Fruit fly (Drosophila melanogaster) whole organism, prepupa: ENCODE data around the gene Adss.

ENCODE experiments used
- Blimp-1 ChIP-seq: fragments of 200-800 bp; sonication (Bioruptor generic); optimal IDR thresholded peaks from 3 replicates; lab custom pipeline; 2017; ENCODE audit warnings: missing biosample characterization, missing genetic modification characterization, mild to moderate bottlenecking, moderate library complexity, missing genetic modification reagents
- CG10631 ChIP-seq: fragments of 200-800 bp; sonication (Bioruptor generic); optimal IDR thresholded peaks from 2 replicates; lab custom pipeline; 2016; ENCODE audit warnings: missing biosample characterization, missing genetic modification characterization
- CG11294 ChIP-seq: fragments of 200-800 bp; sonication (Bioruptor generic); IDR thresholded peaks from 2 replicates; pipeline ENCODE4 v1.3.6; 2022; ENCODE audit warnings: missing biosample characterization, missing genetic modification characterization
- CG11762 ChIP-seq: fragments of 200-800 bp; sonication (Bioruptor generic); optimal IDR thresholded peaks from 3 replicates; lab custom pipeline; 2016; ENCODE audit warnings: missing biosample characterization, missing genetic modification characterization; ENCODE audit not compliant: insufficient read depth
- CG15336 ChIP-seq: fragments of 200-800 bp; sonication (Bioruptor generic); IDR thresholded peaks from 2 replicates; pipeline ENCODE4 v1.3.6; 2022; ENCODE audit warnings: missing biosample characterization, missing genetic modification characterization
- CG1621 ChIP-seq: fragments of 200-800 bp; sonication (Bioruptor generic); optimal IDR thresholded peaks from 3 replicates; lab custom pipeline; 2018; ENCODE audit warnings: missing biosample characterization, mild to moderate bottlenecking, missing genetic modification characterization
- CG16779 ChIP-seq: fragments of 200-800 bp; sonication (Bioruptor generic); optimal IDR thresholded peaks from 3 replicates; lab custom pipeline; 2017; ENCODE audit warnings: missing biosample characterization, mild to moderate bottlenecking, missing genetic modification characterization
- CG3032 ChIP-seq: fragments of 200-800 bp; optimal IDR thresholded peaks from 2 replicates; lab custom pipeline; 2019; ENCODE audit warnings: missing biosample characterization, mild to moderate bottlenecking, missing genetic modification characterization, moderate library complexity
- CG31627 ChIP-seq: fragments of 200-800 bp; sonication (Bioruptor generic); optimal IDR thresholded peaks from 3 replicates; lab custom pipeline; 2016; ENCODE audit warnings: missing biosample characterization, missing genetic modification characterization
- CG34406 ChIP-seq: fragments of 200-800 bp; sonication (Bioruptor generic); optimal IDR thresholded peaks from 3 replicates; lab custom pipeline; 2016; ENCODE audit warnings: missing biosample characterization, missing genetic modification characterization
- CG3919 ChIP-seq: fragments of 200-800 bp; sonication (Bioruptor generic); optimal IDR thresholded peaks from 3 replicates; lab custom pipeline; 2016; ENCODE audit warnings: missing biosample characterization, missing genetic modification characterization
- CG4318 ChIP-seq: fragments of 200-800 bp; sonication (Bioruptor generic); optimal IDR thresholded peaks from 3 replicates; lab custom pipeline; 2017; ENCODE audit warnings: missing biosample characterization, mild to moderate bottlenecking, missing genetic modification characterization
- CG6276 ChIP-seq: fragments of 200-800 bp; sonication (Bioruptor generic); optimal IDR thresholded peaks from 2 replicates; lab custom pipeline; 2017; ENCODE audit warnings: missing biosample characterization, mild to moderate bottlenecking, missing genetic modification characterization
- CG6792 ChIP-seq: fragments of 200-800 bp; sonication (Bioruptor generic); optimal IDR thresholded peaks from 3 replicates; lab custom pipeline; 2016; ENCODE audit warnings: missing biosample characterization, missing genetic modification characterization
- CG6808 ChIP-seq: fragments of 200-800 bp; sonication (Bioruptor generic); optimal IDR thresholded peaks from 3 replicates; lab custom pipeline; 2017; ENCODE audit warnings: missing biosample characterization, missing genetic modification characterization, mild to moderate bottlenecking, moderate library complexity, missing genetic modification reagents
- CG6854 ChIP-seq: fragments of 200-800 bp; sonication (Bioruptor generic); optimal IDR thresholded peaks from 2 replicates; lab custom pipeline; 2017; ENCODE audit warnings: missing biosample characterization, mild to moderate bottlenecking, missing genetic modification characterization
- CG7368 ChIP-seq: fragments of 200-800 bp; sonication (Bioruptor generic); optimal IDR thresholded peaks from 3 replicates; lab custom pipeline; 2016; ENCODE audit warnings: missing biosample characterization, missing genetic modification characterization
- CG8119 ChIP-seq: fragments of 200-800 bp; sonication (Bioruptor generic); IDR thresholded peaks from 3 replicates; pipeline ENCODE4 v1.3.6; 2022; ENCODE audit warnings: missing biosample characterization, missing genetic modification characterization
- CG8319 ChIP-seq: fragments of 200-800 bp; sonication (Bioruptor generic); optimal IDR thresholded peaks from 3 replicates; lab custom pipeline; 2016; ENCODE audit warnings: missing biosample characterization, missing genetic modification characterization
- CG8632 ChIP-seq: fragments of 200-800 bp; sonication (Bioruptor generic); optimal IDR thresholded peaks from 3 replicates; lab custom pipeline; 2016; ENCODE audit warnings: missing biosample characterization, missing genetic modification characterization
- Eip75B ChIP-seq: fragments of 200-800 bp; sonication (Bioruptor generic); optimal IDR thresholded peaks from 3 replicates; lab custom pipeline; 2016; ENCODE audit warnings: missing biosample characterization, missing genetic modification characterization
- Eip93F ChIP-seq: fragments of 200-800 bp; sonication (Bioruptor generic); optimal IDR thresholded peaks from 2 replicates; lab custom pipeline; 2016; ENCODE audit warnings: missing biosample characterization, mild to moderate bottlenecking, missing genetic modification characterization
- Ets21C ChIP-seq: fragments of 200-800 bp; sonication (Bioruptor generic); optimal IDR thresholded peaks from 3 replicates; lab custom pipeline; 2016; ENCODE audit warnings: missing biosample characterization, missing genetic modification characterization
- Ets96B ChIP-seq: fragments of 200-800 bp; optimal IDR thresholded peaks from 2 replicates; lab custom pipeline; 2019; ENCODE audit warnings: missing biosample characterization, mild to moderate bottlenecking, missing genetic modification characterization, moderate library complexity
- Gug ChIP-seq: fragments of 200-800 bp; sonication (Bioruptor generic); IDR thresholded peaks from 2 replicates; pipeline ENCODE4 v1.3.6; 2022; ENCODE audit warnings: missing biosample characterization, missing genetic modification characterization
- Hr38 ChIP-seq: sonication (Bioruptor generic); optimal IDR thresholded peaks from 2 replicates; lab custom pipeline; 2016; ENCODE audit warnings: missing biosample characterization, missing genetic modification characterization
- Hr39 ChIP-seq: fragments of 200-800 bp; sonication (Bioruptor generic); optimal IDR thresholded peaks from 2 replicates; lab custom pipeline; 2016; ENCODE audit warnings: missing biosample characterization, missing genetic modification characterization
- Lpt ChIP-seq: fragments of 200-800 bp; sonication (Bioruptor generic); optimal IDR thresholded peaks from 3 replicates; lab custom pipeline; 2016; ENCODE audit warnings: missing biosample characterization, missing genetic modification characterization
- Met ChIP-seq: fragments of 200-800 bp; sonication (Bioruptor generic); optimal IDR thresholded peaks from 3 replicates; lab custom pipeline; 2016; ENCODE audit warnings: missing biosample characterization, missing genetic modification characterization
- OdsH ChIP-seq: fragments of 200-800 bp; sonication (Bioruptor generic); optimal IDR thresholded peaks from 3 replicates; lab custom pipeline; 2016; ENCODE audit warnings: missing biosample characterization, missing genetic modification characterization
- Smox ChIP-seq: fragments of 200-800 bp; sonication (Bioruptor generic); optimal IDR thresholded peaks from 3 replicates; lab custom pipeline; 2016; ENCODE audit warnings: missing biosample characterization, missing genetic modification characterization
- Sox102F ChIP-seq: fragments of 200-800 bp; sonication (Bioruptor generic); optimal IDR thresholded peaks from 2 replicates; lab custom pipeline; 2016; ENCODE audit warnings: missing biosample characterization, mild to moderate bottlenecking, missing genetic modification characterization
- Sox14 ChIP-seq: fragments of 200-800 bp; sonication (Bioruptor generic); optimal IDR thresholded peaks from 3 replicates; lab custom pipeline; 2016; ENCODE audit warnings: missing biosample characterization, missing genetic modification characterization
- Sox15 ChIP-seq: fragments of 200-800 bp; sonication (Bioruptor generic); optimal IDR thresholded peaks from 3 replicates; lab custom pipeline; 2016; ENCODE audit warnings: missing biosample characterization, missing genetic modification characterization
- acj6 ChIP-seq: fragments of 200-800 bp; sonication (Bioruptor generic); optimal IDR thresholded peaks from 3 replicates; lab custom pipeline; 2016; ENCODE audit warnings: missing biosample characterization, missing genetic modification characterization
- cyc ChIP-seq: fragments of 200-800 bp; sonication (Bioruptor generic); optimal IDR thresholded peaks from 3 replicates; lab custom pipeline; 2016; ENCODE audit warnings: missing biosample characterization, missing genetic modification characterization
- dac ChIP-seq: fragments of 200-800 bp; sonication (Bioruptor generic); optimal IDR thresholded peaks from 2 replicates; lab custom pipeline; 2017; ENCODE audit warnings: missing biosample characterization, mild to moderate bottlenecking, missing genetic modification characterization
- eg ChIP-seq: fragments of 200-800 bp; sonication (Bioruptor generic); IDR thresholded peaks from 3 replicates; pipeline ENCODE4 v1.3.6; 2022; ENCODE audit warnings: missing biosample characterization, missing genetic modification characterization
- esn ChIP-seq: fragments of 200-800 bp; sonication (Bioruptor generic); optimal IDR thresholded peaks from 2 replicates; lab custom pipeline; 2016; ENCODE audit warnings: missing biosample characterization, mild to moderate bottlenecking, missing genetic modification characterization, moderate library complexity
- fd59A ChIP-seq: fragments of 200-800 bp; sonication (Bioruptor generic); optimal IDR thresholded peaks from 2 replicates; lab custom pipeline; 2017; ENCODE audit warnings: missing biosample characterization, mild to moderate bottlenecking, missing genetic modification characterization, missing genetic modification reagents
- fd85E ChIP-seq: fragments of 200-800 bp; sonication (Bioruptor generic); optimal IDR thresholded peaks from 3 replicates; lab custom pipeline; 2016; ENCODE audit warnings: missing biosample characterization, missing genetic modification characterization
- fkh ChIP-seq: fragments of 200-800 bp; sonication (Bioruptor generic); optimal IDR thresholded peaks from 3 replicates; lab custom pipeline; 2017; ENCODE audit warnings: missing biosample characterization, mild to moderate bottlenecking, missing genetic modification characterization, moderate library complexity
- lz ChIP-seq: fragments of 200-800 bp; sonication (Bioruptor generic); optimal IDR thresholded peaks from 3 replicates; lab custom pipeline; 2016; ENCODE audit warnings: missing biosample characterization, missing genetic modification characterization
- net ChIP-seq: fragments of 200-800 bp; sonication (Bioruptor generic); optimal IDR thresholded peaks from 3 replicates; lab custom pipeline; 2016; ENCODE audit warnings: missing biosample characterization, missing genetic modification characterization
- salr ChIP-seq, 2 experiments: fragments of 200-800 bp; sonication (Bioruptor generic); optimal IDR thresholded peaks; 3 replicates each; lab custom pipeline; 2016 to 2018; ENCODE audit warnings: missing biosample characterization in 2 of 2, missing genetic modification characterization in 2 of 2, mild to moderate bottlenecking in 1 of 2
- spab ChIP-seq: fragments of 200-800 bp; sonication (Bioruptor generic); optimal IDR thresholded peaks from 2 replicates; lab custom pipeline; 2017; ENCODE audit warnings: missing biosample characterization, mild to moderate bottlenecking, missing genetic modification characterization, missing genetic modification reagents
- ss ChIP-seq, 2 experiments: fragments of 200-800 bp; sonication (Bioruptor generic); optimal IDR thresholded peaks; 2 replicates in 1 of 2; 3 replicates in 1 of 2; lab custom pipeline; 2017 to 2018; ENCODE audit warnings: mild to moderate bottlenecking in 2 of 2, missing biosample characterization in 2 of 2, missing genetic modification characterization in 2 of 2, moderate library complexity in 1 of 2
- svp ChIP-seq: fragments of 200-800 bp; sonication (Bioruptor generic); peaks from one replicate; lab custom pipeline; 2016; ENCODE audit warnings: missing biosample characterization, missing genetic modification characterization
- topi ChIP-seq: fragments of 200-800 bp; sonication (Bioruptor generic); optimal IDR thresholded peaks from 3 replicates; lab custom pipeline; 2016; ENCODE audit warnings: missing biosample characterization, missing genetic modification characterization
- vri ChIP-seq: fragments of 200-800 bp; sonication (Bioruptor generic); optimal IDR thresholded peaks from 3 replicates; lab custom pipeline; 2016; ENCODE audit warnings: missing biosample characterization, mild to moderate bottlenecking, missing genetic modification characterization

Gene Adss

dm6 chr3R:20832689-20833524 is 2.5 kb upstream of the Adss start, which contains the start of gene Synd:
Gene Synd (plus strand): TSS chr3R:20832799.
- TF ChIP-seq cyc (GFP tag; lab: Kevin White, UChicago) (peak; percentile 11), CG11294 (GFP tag; lab: Robert Waterston, UW) (peak; percentile 32; the same call in 1 of the 2 replicates), fd59A (GFP tag; lab: Kevin White, UChicago) (no peak), CG15336 (GFP tag; lab: Robert Waterston, UW) (0 out of 2 replicates have a peak, but pooled peaks have one; percentile 34), Eip75B (GFP tag; lab: Kevin White, UChicago) (peak; percentile 47), salr (GFP tag; optimal IDR thresholded peaks at IDR 0.05; lab: Kevin White, UChicago) (peak in 1 of 2 experiments; percentile 24), Sox102F (GFP tag; lab: Kevin White, UChicago) (no peak), CG6808 (GFP tag; lab: Kevin White, UChicago) (peak; percentile 24), CG8632 (GFP tag; lab: Kevin White, UChicago) (no peak), dac (GFP tag; lab: Kevin White, UChicago) (no peak), CG1621 (tag; lab: Kevin White, UChicago) (peak; percentile 16), CG31627 (peak; percentile 28), CG10631 (peak; percentile 13), CG3032 (tag; lab: Kevin White, UChicago) (no peak), Met (GFP tag; lab: Kevin White, UChicago) (peak; percentile 24), vri (GFP tag; lab: Kevin White, UChicago) (peak; percentile 63), CG7368 (GFP tag; lab: Kevin White, UChicago) (peak; percentile 39), svp (GFP tag; lab: Kevin White, UChicago) (peak; percentile 67), Hr39 (peak; percentile 41), CG8319 (GFP tag; lab: Kevin White, UChicago) (no peak), acj6 (GFP tag; lab: Kevin White, UChicago) (peak; percentile 19), CG6854 (GFP tag; lab: Kevin White, UChicago) (peak; percentile 24), Eip93F (GFP tag; lab: Kevin White, UChicago) (no peak), CG3919 (peak; percentile 57), Blimp-1 (GFP tag; lab: Kevin White, UChicago) (peak; percentile 9), topi (GFP tag; lab: Kevin White, UChicago) (peak; percentile 28), Sox14 (GFP tag; lab: Kevin White, UChicago) (peak; percentile 27), eg (GFP tag; lab: Robert Waterston, UW) (peak; percentile 47; the same call in 2 of the 3 replicates), CG11762 (peak; percentile 38), fd85E (GFP tag; lab: Kevin White, UChicago) (no peak), CG6276 (GFP tag; lab: Kevin White, UChicago) (peak; percentile 40), OdsH (peak; percentile 43), Gug (no peak), net (GFP tag; lab: Kevin White, UChicago) (no peak), Sox15 (GFP tag; lab: Kevin White, UChicago) (no peak), Lpt (GFP tag; lab: Kevin White, UChicago) (peak; percentile 51), spab (GFP tag; lab: Kevin White, UChicago) (no peak), Hr38 (GFP tag; lab: Kevin White, UChicago) (no peak), Ets96B (no peak), lz (GFP tag; lab: Kevin White, UChicago) (peak; percentile 41), CG8119 (peak; percentile 53; the same call in 1 of the 3 replicates), esn (GFP tag; lab: Kevin White, UChicago) (peak; percentile 42), Ets21C (GFP tag; lab: Kevin White, UChicago) (no peak), fkh (peak; percentile 79), CG6792 (GFP tag; lab: Kevin White, UChicago) (peak; percentile 43), ss (GFP tag; optimal IDR thresholded peaks at IDR 0.05; lab: Kevin White, UChicago) (peak; percentile 59 to 65), CG34406 (GFP tag; lab: Kevin White, UChicago) (no peak), CG16779 (peak; percentile 9), Smox (GFP tag; lab: Kevin White, UChicago) (no peak), CG4318 (GFP tag; lab: Kevin White, UChicago) (no peak)
